Worm (Caenorhabditis elegans): ENCODE data around the gene snr-1.

snr-1 gene

DNA sequence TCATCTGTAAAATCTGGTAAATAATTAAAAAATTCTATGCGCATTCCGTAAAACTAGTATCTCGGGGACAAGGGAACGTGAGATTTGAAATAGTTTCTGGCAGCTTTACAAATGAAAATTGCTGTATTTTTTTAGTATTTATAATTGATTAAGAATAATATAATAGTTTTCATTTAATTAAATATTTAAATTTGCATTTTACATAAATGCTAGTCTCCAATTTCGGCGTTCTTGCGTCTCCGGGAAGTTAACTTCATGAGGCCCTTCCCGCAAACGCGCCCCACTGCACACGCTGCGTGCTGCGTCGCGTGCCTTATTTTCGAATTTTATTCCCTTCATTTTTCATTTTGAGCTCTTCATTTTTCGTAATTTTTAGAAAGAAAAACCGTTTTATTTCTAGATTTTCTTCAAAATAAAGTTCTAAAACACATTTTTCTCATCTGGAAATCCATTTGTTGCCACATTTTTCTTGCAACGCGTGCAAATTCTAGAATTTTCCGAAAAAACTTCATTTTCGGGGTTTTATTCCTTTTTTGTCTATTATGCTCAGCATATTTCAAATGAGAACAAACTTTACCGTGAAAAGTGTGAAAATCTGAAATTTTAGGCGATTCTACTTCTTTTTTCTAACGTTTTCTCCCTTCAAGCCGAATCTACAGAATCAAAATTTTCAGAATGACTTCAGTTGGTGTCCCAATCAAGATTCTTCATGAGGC lies at the start of gene snr-1, which contains the start of gene snx-13 (continued):
- TF ChIP-seq ceh-34 (tag; optimal IDR thresholded peaks at IDR 0.05) (peak; percentile 95), nhr-11 (tag; optimal IDR thresholded peaks at IDR 0.05) (no peak), hlh-6 (tag; optimal IDR thresholded peaks at IDR 0.05) (peak; percentile 55), hlh-13 (GFP tag; optimal IDR thresholded peaks at IDR 0.05) (peak; percentile 71), rnt-1 (tag; optimal IDR thresholded peaks at IDR 0.05) (peak; percentile 94), T23F11.4 (GFP tag; optimal IDR thresholded peaks at IDR 0.05) (peak; percentile 83), ceh-14 (tag; optimal IDR thresholded peaks at IDR 0.05) (peak; percentile 98), K09A11.1 (tag; optimal IDR thresholded peaks at IDR 0.05; ENCODE audit: insufficient read depth) (no peak), fax-1 (tag; optimal IDR thresholded peaks at IDR 0.05) (peak; percentile 96), syd-9 (tag; optimal IDR thresholded peaks at IDR 0.05) (peak; percentile 66), gmeb-2 (tag; optimal IDR thresholded peaks at IDR 0.05) (peak; percentile 82), sox-2 (GFP tag; IDR thresholded peaks at IDR 0.05) (peak; percentile 45), ceh-6 (GFP tag; optimal IDR thresholded peaks at IDR 0.05) (peak; percentile 48), ahr-1 (tag; optimal IDR thresholded peaks at IDR 0.05) (peak; percentile 98), madf-2 (tag; optimal IDR thresholded peaks at IDR 0.05) (peak; percentile 76), ama-1 (optimal IDR thresholded peaks at IDR 0.05) (no peak), ceh-24 (tag; optimal IDR thresholded peaks at IDR 0.05) (peak; percentile 85), nhr-232 (tag; optimal IDR thresholded peaks at IDR 0.05) (no peak)

DNA sequence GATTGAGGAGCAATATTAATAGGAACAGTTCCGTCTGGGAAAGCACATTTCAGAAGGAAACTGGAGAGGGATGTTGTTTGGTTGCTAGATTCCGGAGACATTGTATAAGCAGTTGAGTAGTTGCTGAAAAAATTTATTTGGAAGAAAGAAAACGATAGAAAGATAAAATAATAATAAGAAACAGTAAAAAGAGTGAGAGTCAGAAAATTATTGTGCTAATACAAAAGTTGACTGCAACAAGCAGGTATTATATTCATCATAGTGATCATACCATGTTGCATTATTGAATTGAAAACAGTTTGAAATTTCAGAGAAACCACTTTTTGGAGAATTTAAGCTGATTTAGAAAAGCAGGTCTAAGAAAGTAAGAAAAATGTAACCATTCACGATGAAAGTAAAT lies 48.3 kb upstream of the snr-1 start, which contains the start of gene Y116A8C.19:
Gene Y116A8C.19, minus strand, starts transcription at position 101 of the 400 bp plus-strand sequence.
- TF ChIP-seq unc-42 (tag; optimal IDR thresholded peaks at IDR 0.05) (no peak), nhr-232 (tag; optimal IDR thresholded peaks at IDR 0.05) (no peak), syd-9 (tag; optimal IDR thresholded peaks at IDR 0.05) (no peak), fkh-10 (GFP tag; optimal IDR thresholded peaks at IDR 0.05) (no peak), ref-2 (tag; optimal IDR thresholded peaks at IDR 0.05) (no peak), ceh-30 (tag; optimal IDR thresholded peaks at IDR 0.05) (no peak), ahr-1 (tag; optimal IDR thresholded peaks at IDR 0.05) (no peak), rnt-1 (tag; optimal IDR thresholded peaks at IDR 0.05) (no peak), nhr-11 (tag; optimal IDR thresholded peaks at IDR 0.05) (no peak), pros-1 (tag; optimal IDR thresholded peaks at IDR 0.05) (no peak)

- TF ChIP-seq ceh-18 (tag; optimal IDR thresholded peaks at IDR 0.05) (no peak), unc-55 (GFP tag; optimal IDR thresholded peaks at IDR 0.05) (no peak), syd-9 (tag; optimal IDR thresholded peaks at IDR 0.05) (no peak), pat-9 (tag; optimal IDR thresholded peaks at IDR 0.05) (no peak), ceh-34 (tag; optimal IDR thresholded peaks at IDR 0.05) (no peak), ceh-45 (GFP tag; IDR thresholded peaks at IDR 0.05) (no peak), eyg-1 (tag; optimal IDR thresholded peaks at IDR 0.05) (no peak), lim-6 (tag; optimal IDR thresholded peaks at IDR 0.05) (no peak), dmd-4 (tag; optimal IDR thresholded peaks at IDR 0.05; ENCODE audit: borderline replicate concordance) (no peak), ceh-24 (tag; optimal IDR thresholded peaks at IDR 0.05) (no peak), hlh-15 (tag; optimal IDR thresholded peaks at IDR 0.05) (no peak)
These were observed 47.2 kb upstream of the snr-1 start, which contains the start of gene Y116A8C.20 for ce11 chrIV:17040618-17041017. Gene Y116A8C.20 (plus strand): TSS chrIV:17040918.

- TF ChIP-seq pqm-1 (tag; optimal IDR thresholded peaks at IDR 0.05) (no peak), unc-86 (tag; optimal IDR thresholded peaks at IDR 0.05) (no peak), ceh-19 (GFP tag; optimal IDR thresholded peaks at IDR 0.05) (no peak), ceh-31 (tag; optimal IDR thresholded peaks at IDR 0.05) (no peak), unc-3 (GFP tag; conservative IDR thresholded peaks at IDR 0.05) (no peak), unc-3 (tag; optimal IDR thresholded peaks at IDR 0.05) (no peak), nhr-11 (tag; optimal IDR thresholded peaks at IDR 0.05) (no peak)
These were observed 42.2 kb upstream of the snr-1 start, which contains the start of gene clec-195 for ce11 chrIV:17045691-17046090. Gene clec-195 (minus strand): TSS chrIV:17045791.
